Fruit fly (Drosophila melanogaster) whole organism, embryonic: Measurements from ENCODE around the gene Jon65Aiii.

ENCODE experiments used
- Antp ChIP-seq: fragments of 200-800 bp; sonication (Bioruptor generic); optimal IDR thresholded peaks from 3 replicates; lab custom pipeline; 2016; ENCODE audit warnings: missing biosample characterization, missing genetic modification characterization
- Atf3 ChIP-seq: fragments of 200-800 bp; sonication (Bioruptor generic); optimal IDR thresholded peaks from 3 replicates; lab custom pipeline; 2016; ENCODE audit warnings: missing biosample characterization, missing genetic modification characterization
- CG10147 ChIP-seq: fragments of 200-800 bp; sonication (Bioruptor generic); optimal IDR thresholded peaks from 2 replicates; lab custom pipeline; 2019; ENCODE audit warnings: missing biosample characterization, mild to moderate bottlenecking, missing genetic modification characterization, moderate library complexity
- CG10209 ChIP-seq: fragments of 200-800 bp; sonication (Bioruptor generic); optimal IDR thresholded peaks from 3 replicates; lab custom pipeline; 2017; ENCODE audit warnings: missing biosample characterization, mild to moderate bottlenecking, missing genetic modification characterization, missing genetic modification reagents
- CG12299 ChIP-seq: fragments of 200-800 bp; sonication (Bioruptor generic); optimal IDR thresholded peaks from 2 replicates; lab custom pipeline; 2018; ENCODE audit warnings: missing biosample characterization, mild to moderate bottlenecking, missing genetic modification characterization
- CG13894 ChIP-seq: fragments of 200-800 bp; sonication (Bioruptor generic); optimal IDR thresholded peaks from 3 replicates; lab custom pipeline; 2018; ENCODE audit warnings: missing biosample characterization, mild to moderate bottlenecking, missing genetic modification characterization, moderate library complexity
- CG14710 ChIP-seq: fragments of 200-800 bp; sonication (Bioruptor generic); optimal IDR thresholded peaks from 3 replicates; lab custom pipeline; 2019; ENCODE audit warnings: missing biosample characterization, mild to moderate bottlenecking, missing genetic modification characterization, moderate library complexity
- CG15696 ChIP-seq: fragments of 200-800 bp; sonication (Bioruptor generic); optimal IDR thresholded peaks from 2 replicates; lab custom pipeline; 2019; ENCODE audit warnings: missing biosample characterization, mild to moderate bottlenecking, missing genetic modification characterization, moderate library complexity
- CG16779 ChIP-seq: fragments of 200-800 bp; sonication (Bioruptor generic); IDR thresholded peaks from 2 replicates; pipeline ENCODE4 v1.3.6; 2022; ENCODE audit warnings: missing biosample characterization, missing genetic modification characterization
- CG18599 ChIP-seq: fragments of 200-800 bp; sonication (Bioruptor generic); optimal IDR thresholded peaks from 3 replicates; lab custom pipeline; 2017; ENCODE audit warnings: missing biosample characterization, missing genetic modification characterization, mild to moderate bottlenecking, moderate library complexity, missing genetic modification reagents
- CG33557 ChIP-seq: fragments of 200-800 bp; sonication (Bioruptor generic); optimal IDR thresholded peaks from 2 replicates; lab custom pipeline; 2019; ENCODE audit warnings: missing biosample characterization, mild to moderate bottlenecking, missing genetic modification characterization, moderate library complexity
- CG7786 ChIP-seq: fragments of 200-800 bp; sonication (Bioruptor generic); optimal IDR thresholded peaks from 2 replicates; lab custom pipeline; 2016; ENCODE audit warnings: missing biosample characterization, missing genetic modification characterization
- CG9727 ChIP-seq: fragments of 200-800 bp; sonication (Bioruptor generic); optimal IDR thresholded peaks from 3 replicates; lab custom pipeline; 2017; ENCODE audit warnings: missing biosample characterization, mild to moderate bottlenecking, missing genetic modification characterization
- D19A ChIP-seq: fragments of 200-800 bp; optimal IDR thresholded peaks from 3 replicates; lab custom pipeline; 2019; ENCODE audit warnings: missing biosample characterization, mild to moderate bottlenecking, missing genetic modification characterization, moderate library complexity
- D19B ChIP-seq: fragments of 200-800 bp; sonication (Bioruptor generic); optimal IDR thresholded peaks from 2 replicates; lab custom pipeline; 2017; ENCODE audit warnings: missing biosample characterization, mild to moderate bottlenecking, missing genetic modification characterization
- Dfd ChIP-seq, 2 experiments: fragments of >200 bp; optimal IDR thresholded peaks; 2 replicates each; lab custom pipeline; 2017; ENCODE audit warnings: missing biosample characterization in 2 of 2, missing genetic modification characterization in 2 of 2
- Dp ChIP-seq: fragments of 200-800 bp; sonication (Bioruptor generic); optimal IDR thresholded peaks from 2 replicates; lab custom pipeline; 2018; ENCODE audit warnings: missing biosample characterization, mild to moderate bottlenecking, missing genetic modification characterization, moderate library complexity
- E2f2 ChIP-seq: fragments of 200-800 bp; sonication (Bioruptor generic); IDR thresholded peaks from 2 replicates; pipeline ENCODE4 v1.3.6; 2022; ENCODE audit warnings: missing biosample characterization, missing genetic modification characterization
- Fer2 ChIP-seq: fragments of 200-800 bp; sonication (Bioruptor generic); optimal IDR thresholded peaks from 2 replicates; lab custom pipeline; 2018; ENCODE audit warnings: missing biosample characterization, mild to moderate bottlenecking, missing genetic modification characterization, moderate library complexity
- GATAe ChIP-seq: fragments of 200-800 bp; sonication (Bioruptor generic); conservative IDR thresholded peaks from 2 replicates; pipeline ENCODE4 v1.3.6; 2022; ENCODE audit warnings: missing biosample characterization, missing genetic modification characterization
- Gug ChIP-seq: fragments of 200-800 bp; sonication (Bioruptor generic); IDR thresholded peaks from 4 replicates; pipeline ENCODE4 v1.3.6; 2022; ENCODE audit warnings: missing biosample characterization, missing genetic modification characterization
- HLH54F ChIP-seq: fragments of 200-800 bp; sonication (Bioruptor generic); optimal IDR thresholded peaks from 3 replicates; lab custom pipeline; 2016; ENCODE audit warnings: missing biosample characterization, missing genetic modification characterization
- Hsf ChIP-seq: fragments of 200-800 bp; sonication (Bioruptor generic); optimal IDR thresholded peaks from 3 replicates; lab custom pipeline; 2016; ENCODE audit warnings: missing biosample characterization, missing genetic modification characterization
- Med ChIP-seq: fragments of 200-800 bp; sonication (Bioruptor generic); peaks from one replicate; lab custom pipeline; 2016; ENCODE audit warnings: missing biosample characterization, missing genetic modification characterization, mild to moderate bottlenecking, inconsistent platforms, moderate library complexity
- Meics ChIP-seq: fragments of 200-800 bp; sonication (Bioruptor generic); optimal IDR thresholded peaks from 2 replicates; lab custom pipeline; 2017; ENCODE audit warnings: missing biosample characterization, mild to moderate bottlenecking, missing genetic modification characterization
- Nf-YC ChIP-seq: fragments of 200-800 bp; optimal IDR thresholded peaks from 3 replicates; lab custom pipeline; 2019; ENCODE audit warnings: missing biosample characterization, mild to moderate bottlenecking, missing genetic modification characterization, moderate library complexity
- Sox102F ChIP-seq: fragments of 200-800 bp; sonication (Bioruptor generic); optimal IDR thresholded peaks from 2 replicates; lab custom pipeline; 2018; ENCODE audit warnings: missing biosample characterization, mild to moderate bottlenecking, missing genetic modification characterization, moderate library complexity
- Ssrp ChIP-seq: fragments of 200-800 bp; sonication (Bioruptor generic); optimal IDR thresholded peaks from 2 replicates; lab custom pipeline; 2018; ENCODE audit warnings: missing biosample characterization, mild to moderate bottlenecking, missing genetic modification characterization, moderate library complexity
- Xbp1 ChIP-seq: fragments of 200-800 bp; sonication (Bioruptor generic); optimal IDR thresholded peaks from 3 replicates; lab custom pipeline; 2016; ENCODE audit warnings: missing biosample characterization, mild to moderate bottlenecking, missing genetic modification characterization
- YL-1 ChIP-seq: fragments of 200-800 bp; sonication (Bioruptor generic); optimal IDR thresholded peaks from 3 replicates; lab custom pipeline; 2017; ENCODE audit warnings: missing biosample characterization, mild to moderate bottlenecking, missing genetic modification characterization
- amos ChIP-seq: fragments of 200-800 bp; sonication (Bioruptor generic); IDR thresholded peaks from 2 replicates; pipeline ENCODE4 v1.3.6; 2022; ENCODE audit warnings: missing biosample characterization, missing genetic modification characterization; ENCODE audit not compliant: partially characterized antibody
- ap ChIP-seq: fragments of 200-800 bp; sonication (Bioruptor generic); IDR thresholded peaks from 2 replicates; pipeline ENCODE4 v1.3.6; 2022; ENCODE audit warnings: missing biosample characterization, missing genetic modification characterization
- az2 ChIP-seq: fragments of 200-800 bp; sonication (Bioruptor generic); optimal IDR thresholded peaks from 3 replicates; lab custom pipeline; 2016; ENCODE audit warnings: missing biosample characterization, missing genetic modification characterization
- chif ChIP-seq, 2 experiments: fragments of 200-800 bp; sonication (Bioruptor generic); optimal IDR thresholded peaks; 3 replicates each; lab custom pipeline; 2016; ENCODE audit warnings: missing biosample characterization in 2 of 2, missing genetic modification characterization in 2 of 2
- croc ChIP-seq: fragments of 200-800 bp; sonication (Bioruptor generic); conservative IDR thresholded peaks from 3 replicates; pipeline ENCODE4 v1.3.6; 2022; ENCODE audit warnings: missing biosample characterization, missing genetic modification characterization
- fd96Cb ChIP-seq: fragments of 200-800 bp; sonication (Bioruptor generic); optimal IDR thresholded peaks from 2 replicates; lab custom pipeline; 2018; ENCODE audit warnings: missing biosample characterization, mild to moderate bottlenecking, missing genetic modification characterization, moderate library complexity
- gt ChIP-seq: fragments of 200-800 bp; sonication (Bioruptor generic); IDR thresholded peaks from 2 replicates; pipeline ENCODE4 v1.3.6; 2022; ENCODE audit warnings: missing biosample characterization, missing genetic modification characterization
- hbn ChIP-seq: fragments of 200-800 bp; sonication (Bioruptor generic); IDR thresholded peaks from 2 replicates; pipeline ENCODE4 v1.3.6; 2022; ENCODE audit warnings: missing biosample characterization, missing genetic modification characterization; ENCODE audit not compliant: partially characterized antibody
- hth ChIP-seq: fragments of >200 bp; optimal IDR thresholded peaks from 2 replicates; lab custom pipeline; 2017; ENCODE audit warnings: inconsistent platforms
- lab ChIP-seq: fragments of 200-800 bp; sonication (Bioruptor generic); optimal IDR thresholded peaks from 3 replicates; lab custom pipeline; 2017; ENCODE audit warnings: missing biosample characterization, missing genetic modification characterization, mild to moderate bottlenecking, moderate library complexity, missing genetic modification reagents
- peb ChIP-seq: fragments of 200-800 bp; sonication (Bioruptor generic); IDR thresholded peaks from 2 replicates; pipeline ENCODE4 v1.3.6; 2022; ENCODE audit warnings: missing biosample characterization, missing genetic modification characterization
- pho ChIP-seq: fragments of 200-800 bp; sonication (Bioruptor generic); optimal IDR thresholded peaks from 2 replicates; lab custom pipeline; 2016; ENCODE audit warnings: missing biosample characterization, missing genetic modification characterization
- pita ChIP-seq: fragments of 200-800 bp; sonication (Bioruptor generic); optimal IDR thresholded peaks from 2 replicates; lab custom pipeline; 2017; ENCODE audit warnings: missing biosample characterization, mild to moderate bottlenecking, missing genetic modification characterization
- repo ChIP-seq: fragments of 200-800 bp; sonication (Bioruptor generic); optimal IDR thresholded peaks from 2 replicates; lab custom pipeline; 2016; ENCODE audit warnings: missing biosample characterization, missing genetic modification characterization
- shn ChIP-seq: fragments of 200-800 bp; sonication (Bioruptor generic); optimal IDR thresholded peaks from 3 replicates; lab custom pipeline; 2016; ENCODE audit warnings: missing biosample characterization, missing genetic modification characterization
- sima ChIP-seq: fragments of 200-800 bp; sonication (Bioruptor generic); optimal IDR thresholded peaks from 2 replicates; lab custom pipeline; 2016; ENCODE audit warnings: missing biosample characterization, missing genetic modification characterization
- sisA ChIP-seq: fragments of 200-800 bp; sonication (Bioruptor generic); IDR thresholded peaks from 2 replicates; pipeline ENCODE4 v1.3.6; 2022; ENCODE audit warnings: missing biosample characterization, missing genetic modification characterization
- slbo ChIP-seq: fragments of 200-800 bp; sonication (Bioruptor generic); IDR thresholded peaks from 2 replicates; pipeline ENCODE4 v1.3.6; 2022; ENCODE audit warnings: missing biosample characterization, missing genetic modification characterization
- tx ChIP-seq: fragments of 200-800 bp; sonication (Bioruptor generic); optimal IDR thresholded peaks from 2 replicates; lab custom pipeline; 2016; ENCODE audit warnings: missing biosample characterization, missing genetic modification characterization

Gene Jon65Aiii

dm6 chr3L:6074975-6075692 is 24.6 kb downstream of the Jon65Aiii start, which contains the start of the genes CG13295 and CG6610 (continued):
- no peak for TF ChIP-seq sima
- TF ChIP-seq pita (GFP tag; lab: Kevin White, UChicago): no peak
- TF ChIP-seq Xbp1: peak; percentile 65
- peak; percentile 31 for TF ChIP-seq HLH54F (GFP tag; lab: Kevin White, UChicago)
- TF ChIP-seq fd96Cb (tag; lab: Kevin White, UChicago): peak; percentile 27
- TF ChIP-seq peb (GFP tag; lab: Robert Waterston, UW): 0 out of 2 replicates have a peak, but pooled peaks have one; percentile 14
- TF ChIP-seq Med (GFP tag; lab: Kevin White, UChicago): peak; percentile 86
- peak; percentile 19 for TF ChIP-seq shn
- peak in 1 of 2 experiments; percentile 37 for TF ChIP-seq chif (GFP tag; optimal IDR thresholded peaks at IDR 0.05; lab: Kevin White, UChicago)
- peak; percentile 67 for TF ChIP-seq CG14710 (tag; lab: Kevin White, UChicago)
- TF ChIP-seq CG12299: peak; percentile 14
- no peak for TF ChIP-seq ap (GFP tag; lab: Robert Waterston, UW)
- TF ChIP-seq lab (GFP tag; lab: Kevin White, UChicago): peak; percentile 61
- TF ChIP-seq hbn: no peak
- peak; percentile 72 for TF ChIP-seq CG15696 (tag; lab: Kevin White, UChicago)
- TF ChIP-seq D19A (tag; lab: Kevin White, UChicago): peak; percentile 42
- TF ChIP-seq Antp (GFP tag; lab: Kevin White, UChicago): peak; percentile 21
- peak; percentile 18 for TF ChIP-seq tx (GFP tag; lab: Kevin White, UChicago)
- TF ChIP-seq D19B: peak; percentile 41
- peak; percentile 27 for TF ChIP-seq az2 (GFP tag; lab: Kevin White, UChicago)
- peak; percentile 67 for TF ChIP-seq CG9727
- TF ChIP-seq croc (GFP tag; lab: Robert Waterston, UW): peak; percentile 48; the same call in 2 of the 3 replicates
- no peak for TF ChIP-seq CG16779 (GFP tag; lab: Robert Waterston, UW)
- peak; percentile 23; the same call in 1 of the 4 replicates for TF ChIP-seq Gug (GFP tag; lab: Robert Waterston, UW)
- peak; percentile 46 for TF ChIP-seq YL-1
- peak; percentile 40; the same call in 1 of the 2 replicates for TF ChIP-seq E2f2
- peak; percentile 62 for TF ChIP-seq CG13894
- TF ChIP-seq pho (GFP tag; lab: Kevin White, UChicago): peak; percentile 59
- peak; percentile 60 for TF ChIP-seq Nf-YC (tag; lab: Kevin White, UChicago)
- no peak for TF ChIP-seq repo (GFP tag; lab: Kevin White, UChicago)
- 0 out of 2 replicates have a peak, but pooled peaks have one; percentile 23 for TF ChIP-seq amos (GFP tag; lab: Robert Waterston, UW)
- peak; percentile 50 for TF ChIP-seq CG10147 (GFP tag; lab: Kevin White, UChicago)
- TF ChIP-seq slbo (GFP tag; lab: Robert Waterston, UW): peak; percentile 70
- peak; percentile 52 for TF ChIP-seq Meics (GFP tag; lab: Kevin White, UChicago)
- no peak for TF ChIP-seq gt (GFP tag; lab: Robert Waterston, UW)
- peak; percentile 65 for TF ChIP-seq Fer2 (tag; lab: Kevin White, UChicago)
- no peak for TF ChIP-seq Atf3 (GFP tag; lab: Kevin White, UChicago)
- TF ChIP-seq Dfd (GFP tag; optimal IDR thresholded peaks at IDR 0.05; lab: Kevin White, UChicago): no peak
- TF ChIP-seq Ssrp (tag; lab: Kevin White, UChicago): peak; percentile 38
- TF ChIP-seq CG33557 (GFP tag; lab: Kevin White, UChicago): peak; percentile 47
- peak; percentile 62 for TF ChIP-seq Hsf (GFP tag; lab: Kevin White, UChicago)
- TF ChIP-seq Dp (GFP tag; lab: Kevin White, UChicago): peak; percentile 4
- no peak for TF ChIP-seq GATAe (GFP tag; lab: Robert Waterston, UW)
- TF ChIP-seq Sox102F (GFP tag; lab: Kevin White, UChicago): peak; percentile 39
- peak; percentile 25 for TF ChIP-seq CG7786 (GFP tag; lab: Kevin White, UChicago)
- TF ChIP-seq CG10209 (GFP tag; lab: Kevin White, UChicago): peak; percentile 30
- TF ChIP-seq CG18599: peak; percentile 64
- TF ChIP-seq hth (lab: Kevin White, UChicago): no peak
- peak; percentile 46; the same call in 1 of the 2 replicates for TF ChIP-seq sisA (GFP tag; lab: Robert Waterston, UW)
